Worm (Caenorhabditis elegans): ENCODE results near the gene fbxb-95.

fbxb-95 gene

ce11 chrII:1889071-1889470 is 34.9 kb downstream of the fbxb-95 start, which contains the start of gene math-8 (continued):
- TF ChIP-seq athp-1 (tag; optimal IDR thresholded peaks at IDR 0.05) (no peak), snpc-3.4 (tag; optimal IDR thresholded peaks at IDR 0.05) (no peak), pbrm-1 (GFP tag; IDR thresholded peaks at IDR 0.05) (no peak), egl-44 (GFP tag; IDR thresholded peaks at IDR 0.05) (no peak)

- TF ChIP-seq sea-2 (GFP tag; IDR thresholded peaks at IDR 0.05) (no peak), him-1 (tag; optimal IDR thresholded peaks at IDR 0.05) (no peak), xnd-1 (tag; optimal IDR thresholded peaks at IDR 0.05) (no peak), snpc-1.1 (tag; optimal IDR thresholded peaks at IDR 0.05; ENCODE audit: insufficient read depth) (no peak), hlh-12 (tag; optimal IDR thresholded peaks at IDR 0.05) (no peak), ztf-6 (GFP tag; IDR thresholded peaks at IDR 0.05) (no peak), ztf-28 (GFP tag; IDR thresholded peaks at IDR 0.05) (no peak), Y53F4B.3 (GFP tag; IDR thresholded peaks at IDR 0.05) (no peak), K12H6.12 (tag; optimal IDR thresholded peaks at IDR 0.05) (no peak), hlh-26 (GFP tag; conservative IDR thresholded peaks at IDR 0.05) (no peak), nhr-27 (tag; optimal IDR thresholded peaks at IDR 0.05) (no peak), madf-6 (GFP tag; IDR thresholded peaks at IDR 0.05) (no peak), ccch-3 (GFP tag; optimal IDR thresholded peaks at IDR 0.05) (no peak), nhr-120 (GFP tag; IDR thresholded peaks at IDR 0.05) (no peak)
Observed at ce11 chrII:1890682-1891081, 36.5 kb downstream of the fbxb-95 start, which contains the start of gene math-9. Gene math-9 (minus strand): TSS chrII:1890782.

- no peak for TF ChIP-seq lir-1 (GFP tag; conservative IDR thresholded peaks at IDR 0.05)
Observed at ce11 chrII:1893912-1894311, 39.7 kb downstream of the fbxb-95 start, which contains the start of gene C16C4.1. Gene C16C4.1 (plus strand): TSS chrII:1894212.

- TF ChIP-seq F23B12.7 (tag; optimal IDR thresholded peaks at IDR 0.05; ENCODE audit: insufficient read depth): no peak
- no peak for TF ChIP-seq F55B11.4 (tag; optimal IDR thresholded peaks at IDR 0.05; ENCODE audit: borderline replicate concordance, insufficient read depth)
- no peak for TF ChIP-seq ets-4 (GFP tag; optimal IDR thresholded peaks at IDR 0.05)
- no peak for TF ChIP-seq F49E8.2 (tag; optimal IDR thresholded peaks at IDR 0.05; ENCODE audit: insufficient read depth)
- no peak for TF ChIP-seq cebp-1 (GFP tag; IDR thresholded peaks at IDR 0.05)
- no peak for TF ChIP-seq cebp-1 (tag; optimal IDR thresholded peaks at IDR 0.05)
- TF ChIP-seq ztf-22 (GFP tag; optimal IDR thresholded peaks at IDR 0.05): no peak
- TF ChIP-seq hmg-20 (GFP tag; IDR thresholded peaks at IDR 0.05): no peak
- TF ChIP-seq lin-26 (GFP tag; IDR thresholded peaks at IDR 0.05): no peak
- no peak for TF ChIP-seq repo-1 (tag; optimal IDR thresholded peaks at IDR 0.05)
- TF ChIP-seq hmg-1.2 (GFP tag; IDR thresholded peaks at IDR 0.05): no peak
- TF ChIP-seq ztf-26 (tag; optimal IDR thresholded peaks at IDR 0.05): no peak
- TF ChIP-seq ztf-3 (GFP tag; optimal IDR thresholded peaks at IDR 0.05): no peak
- no peak for TF ChIP-seq lin-40 (tag; optimal IDR thresholded peaks at IDR 0.05)
- TF ChIP-seq F39B2.1 (GFP tag; IDR thresholded peaks at IDR 0.05): no peak
Observed at ce11 chrII:1895278-1895677, 41.1 kb downstream of the fbxb-95 start, which contains the start of gene C46F9.5. Gene C46F9.5 (plus strand): TSS chrII:1895578.
